Worm (Caenorhabditis elegans): ENCODE results near the gene nhr-93.

DNA sequence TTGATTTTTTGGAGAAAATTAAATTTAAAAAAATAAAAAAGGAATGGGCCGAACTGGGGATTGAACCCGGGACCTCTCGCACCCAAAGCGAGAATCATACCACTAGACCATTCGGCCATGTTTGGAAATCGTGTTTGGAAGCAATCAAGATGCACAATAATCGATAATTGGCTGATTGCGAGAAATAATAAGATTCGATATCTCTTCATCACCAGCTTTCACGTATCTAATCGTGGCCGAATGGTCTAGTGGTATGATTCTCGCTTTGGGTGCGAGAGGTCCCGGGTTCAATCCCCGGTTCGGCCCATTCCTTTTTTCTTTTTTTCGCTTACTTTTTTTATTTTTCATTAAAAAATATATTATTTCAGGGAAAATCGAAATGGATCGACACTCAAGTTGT is 43.9 kb upstream of the nhr-93 start:
- no peak for TF ChIP-seq him-1 (tag; optimal IDR thresholded peaks at IDR 0.05)
- TF ChIP-seq W03F9.2 (tag; optimal IDR thresholded peaks at IDR 0.05), result peak; percentile 32
- no peak for TF ChIP-seq dao-5 (tag; optimal IDR thresholded peaks at IDR 0.05)
